Fruit fly (Drosophila melanogaster) S2 (cell line): ENCODE data around the gene CG43725.

Experiments used
- CG8478 ChIP-seq: fragments of >200 bp; optimal IDR thresholded peaks from 2 replicates; lab custom pipeline; 2018
- CTCF ChIP-seq, 2 experiments: fragments of >200 bp; optimal IDR thresholded peaks; 2 replicates each; lab custom pipeline; 2018

DNA sequence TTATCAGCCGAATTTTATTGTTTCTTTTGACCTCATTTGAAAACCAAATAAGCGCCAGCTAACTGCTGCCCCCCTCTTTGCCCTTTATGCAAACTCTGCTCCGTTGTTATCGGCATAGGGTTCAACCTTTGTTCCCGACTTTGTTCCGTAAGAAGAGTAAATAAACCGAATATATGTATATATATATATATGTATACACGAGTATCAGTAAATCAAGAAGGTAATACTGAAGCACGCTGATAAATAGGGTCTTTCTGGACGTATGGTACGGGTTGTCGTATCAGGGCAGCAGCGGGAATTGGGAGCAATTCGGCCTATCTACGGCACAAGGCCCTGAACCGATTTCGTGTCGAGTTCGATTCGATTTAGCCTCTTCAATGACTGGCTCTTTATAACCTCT is 36.4 kb upstream of the CG43725 start:
- TF ChIP-seq CG8478 (no peak), CTCF (optimal IDR thresholded peaks at IDR 0.05; lab: Kevin White, UChicago) (no peak)
